Worm (Caenorhabditis elegans) whole organism, mixed stage, embryonic: ENCODE measurements around the gene H43I07.1.

Source experiments
- ceh-83 ChIP-seq: fragments of 200-800 bp; sonication (Bioruptor generic); optimal IDR thresholded peaks from 2 replicates; lab custom pipeline; 2018; ENCODE audit warnings: mild to moderate bottlenecking, missing genetic modification characterization, missing compliant biosample characterization
- ces-1 ChIP-seq: fragments of 150-350 bp; optimal IDR thresholded peaks from 2 replicates; lab custom pipeline; 2014; ENCODE audit warnings: missing biosample characterization, missing genetic modification reagents, missing genetic modification characterization
- elt-1 ChIP-seq: sonication (generic microtip); optimal IDR thresholded peaks from 2 replicates; lab custom pipeline; 2017; ENCODE audit warnings: missing genetic modification characterization, mild to moderate bottlenecking, missing compliant biosample characterization, antibody characterized with exemption, moderate library complexity, borderline replicate concordance; ENCODE audit not compliant: insufficient read depth
- nhr-2 ChIP-seq: fragments of 150-350 bp; optimal IDR thresholded peaks from 2 replicates; lab custom pipeline; 2014; ENCODE audit warnings: missing biosample characterization, missing genetic modification characterization
- nhr-28 ChIP-seq: fragments of 150-350 bp; optimal IDR thresholded peaks from 2 replicates; lab custom pipeline; 2014; ENCODE audit warnings: missing biosample characterization, missing genetic modification characterization
- unc-62 ChIP-seq: fragments of 150-350 bp; optimal IDR thresholded peaks from 2 replicates; lab custom pipeline; 2014; ENCODE audit warnings: missing biosample characterization, missing genetic modification reagents, missing genetic modification characterization
- ztf-11 ChIP-seq: fragments of 150-350 bp; optimal IDR thresholded peaks from 2 replicates; lab custom pipeline; 2014; ENCODE audit warnings: missing biosample characterization, missing genetic modification characterization

ce11 chrV:4250047-4250446 is 45.5 kb downstream of the H43I07.1 start, which contains the start of gene srt-13:
- no peak for TF ChIP-seq ztf-11 (tag; lab: Kevin White, UChicago)
- TF ChIP-seq nhr-2 = no peak
- no peak for TF ChIP-seq unc-62 (GFP tag; lab: Kevin White, UChicago)
- no peak for TF ChIP-seq ces-1
- no peak for TF ChIP-seq ceh-83
- no peak for TF ChIP-seq elt-1 (tag; lab: Kevin White, UChicago)
- no peak for TF ChIP-seq nhr-28 (tag; lab: Kevin White, UChicago)
